Fruit fly (Drosophila melanogaster): Measurements from ENCODE around the gene Zmynd10.
A peak's percentile ranks its signal among the peaks of the same experiment; 100 is the strongest.

Gene Zmynd10

DNA sequence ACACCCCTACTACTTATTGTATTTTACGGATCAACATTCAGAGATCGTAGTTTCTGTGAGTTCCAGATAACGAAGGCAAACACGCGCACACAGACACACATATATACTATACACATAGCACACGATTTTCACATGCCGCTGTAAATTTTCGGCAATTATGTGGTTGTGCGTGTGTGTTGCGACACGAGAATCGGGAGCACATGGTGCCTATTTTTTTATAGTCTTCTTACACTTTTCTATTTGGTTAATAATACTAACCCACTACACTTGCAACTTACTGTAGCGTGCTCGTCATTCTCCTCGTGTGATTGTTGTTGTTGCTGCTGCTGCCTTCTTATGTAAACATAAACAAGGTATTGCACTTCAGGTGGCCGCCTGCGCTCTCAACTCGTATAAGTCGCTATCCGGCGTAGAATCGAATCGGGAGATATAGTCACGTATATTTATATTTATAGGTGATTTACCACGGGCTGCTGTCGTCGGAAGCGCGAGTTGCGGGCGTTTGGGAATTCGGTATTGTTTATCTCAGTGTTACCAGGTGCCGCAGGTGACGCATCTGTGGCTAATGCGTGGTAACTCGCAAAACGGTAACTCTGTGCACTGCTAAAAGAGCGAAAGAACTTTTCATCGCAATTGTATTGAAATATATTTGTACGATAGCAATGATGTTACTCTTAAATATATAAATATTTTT lies 3.9 kb downstream of the Zmynd10 start, which contains the start of gene Adk2 (continued):
- TF ChIP-seq CG5245 (GFP tag; optimal IDR thresholded peaks at IDR 0.05) (no peak), CG2875 (GFP tag; optimal IDR thresholded peaks at IDR 0.05) (no peak), B-H1 (GFP tag; IDR thresholded peaks at IDR 0.05) (peak; percentile 20; the same call in 2 of the 3 replicates), Tbp (GFP tag; optimal IDR thresholded peaks at IDR 0.05) (no peak), CG10274 (GFP tag; optimal IDR thresholded peaks at IDR 0.05) (no peak), Drgx (GFP tag; IDR thresholded peaks at IDR 0.05) (peak; percentile 47; the same call in 1 of the 2 replicates), sens (GFP tag) (peak; percentile 73), CG14667 (GFP tag; IDR thresholded peaks at IDR 0.05) (peak; percentile 51; the same call in 1 of the 2 replicates), CG2678 (tag; optimal IDR thresholded peaks at IDR 0.05) (no peak), CG10431 (GFP tag; optimal IDR thresholded peaks at IDR 0.05) (no peak), Sin3A (optimal IDR thresholded peaks at IDR 0.05) (no peak), Deaf1 (tag; optimal IDR thresholded peaks at IDR 0.05) (peak; percentile 60), nmo (GFP tag; optimal IDR thresholded peaks at IDR 0.05) (no peak), CG12219 (GFP tag; optimal IDR thresholded peaks at IDR 0.05) (no peak), Lpt (GFP tag; optimal IDR thresholded peaks at IDR 0.05) (no peak), CG2889 (GFP tag; IDR thresholded peaks at IDR 0.05) (0 out of 3 replicates have a peak, but pooled peaks have one; percentile 47), lmd (GFP tag; IDR thresholded peaks at IDR 0.05) (no peak; the same call in 1 of the 2 replicates), fu2 (GFP tag; optimal IDR thresholded peaks at IDR 0.05) (no peak), gcm (GFP tag; optimal IDR thresholded peaks at IDR 0.05) (peak; percentile 18), CG34422 (GFP tag; IDR thresholded peaks at IDR 0.05) (peak; percentile 69; the same call in 2 of the 3 replicates), CG8089 (GFP tag; optimal IDR thresholded peaks at IDR 0.05) (no peak), gce (GFP tag; IDR thresholded peaks at IDR 0.05) (no peak), Atf-2 (GFP tag; optimal IDR thresholded peaks at IDR 0.05) (no peak), trem (tag; optimal IDR thresholded peaks at IDR 0.05) (no peak), br (optimal IDR thresholded peaks at IDR 0.05) (no peak), Hmx (GFP tag; optimal IDR thresholded peaks at IDR 0.05) (no peak), CG1647 (GFP tag; optimal IDR thresholded peaks at IDR 0.05) (no peak), Xbp1 (GFP tag; optimal IDR thresholded peaks at IDR 0.05) (no peak), CG15601 (tag; optimal IDR thresholded peaks at IDR 0.05) (no peak), hkb (optimal IDR thresholded peaks at IDR 0.05) (no peak), hkb (GFP tag; IDR thresholded peaks at IDR 0.05) (0 out of 2 replicates have a peak, but pooled peaks have one; percentile 26), Sox100B (GFP tag; optimal IDR thresholded peaks at IDR 0.05) (no peak), MBD-R2 (GFP tag; IDR thresholded peaks at IDR 0.05) (peak; percentile 52; the same call in 1 of the 2 replicates), Camta (GFP tag; optimal IDR thresholded peaks at IDR 0.05) (no peak), Optix (GFP tag; IDR thresholded peaks at IDR 0.05) (no peak), Oaz (GFP tag; IDR thresholded peaks at IDR 0.05) (no peak), tx (GFP tag; optimal IDR thresholded peaks at IDR 0.05) (no peak), kni (GFP tag; optimal IDR thresholded peaks at IDR 0.05) (peak; percentile 41), tup (GFP tag; optimal IDR thresholded peaks at IDR 0.05) (peak; percentile 29), CG17328 (GFP tag; IDR thresholded peaks at IDR 0.05) (peak; percentile 13; the same call in 1 of the 2 replicates), CG2120 (GFP tag; optimal IDR thresholded peaks at IDR 0.05) (no peak), Kr (GFP tag; optimal IDR thresholded peaks at IDR 0.05) (no peak), salm (tag; optimal IDR thresholded peaks at IDR 0.05) (no peak), corto (GFP tag; optimal IDR thresholded peaks at IDR 0.05) (no peak), Lhr (GFP tag; optimal IDR thresholded peaks at IDR 0.05) (peak; percentile 31), bbx (GFP tag; IDR thresholded peaks at IDR 0.05; ENCODE audit: partially characterized antibody) (0 out of 2 replicates have a peak, but pooled peaks have one; percentile 48), CG7786 (GFP tag; optimal IDR thresholded peaks at IDR 0.05) (no peak), sug (tag; optimal IDR thresholded peaks at IDR 0.05) (no peak), CG11504 (tag; optimal IDR thresholded peaks at IDR 0.05) (peak; percentile 22), Antp (GFP tag; optimal IDR thresholded peaks at IDR 0.05) (no peak), org-1 (GFP tag; optimal IDR thresholded peaks at IDR 0.05) (no peak), CTCF (GFP tag; optimal IDR thresholded peaks at IDR 0.05) (no peak)
